Worm (Caenorhabditis elegans) whole organism, L4 larva: ENCODE data around the gene nspc-15.

ENCODE experiments used
- Y105C5A.15 ChIP-seq: fragments of 200-800 bp; sonication (Bioruptor generic); IDR thresholded peaks from 2 replicates; pipeline ENCODE4 v1.3.6; 2022; ENCODE audit warnings: missing genetic modification characterization, missing compliant biosample characterization
- ces-1 ChIP-seq: fragments of 150-350 bp; sonication (generic microtip); optimal IDR thresholded peaks from 4 replicates; lab custom pipeline; 2014; ENCODE audit warnings: missing biosample characterization, missing genetic modification reagents, missing genetic modification characterization
- egl-27 ChIP-seq: sonication (generic microtip); optimal IDR thresholded peaks from 3 replicates; lab custom pipeline; 2017; ENCODE audit warnings: missing biosample characterization, missing genetic modification reagents, missing genetic modification characterization
- fkh-10 ChIP-seq: fragments of 150-350 bp; optimal IDR thresholded peaks from 2 replicates; lab custom pipeline; 2014; ENCODE audit warnings: missing biosample characterization, missing genetic modification reagents, missing genetic modification characterization
- lin-29 ChIP-seq: fragments of 200-800 bp; sonication (Bioruptor generic); IDR thresholded peaks from 2 replicates; pipeline ENCODE4 v1.3.6; 2022; ENCODE audit warnings: missing genetic modification reagents, missing genetic modification characterization, missing compliant biosample characterization
- lsy-2 ChIP-seq, 2 experiments: fragments of 150-350 bp in 1 of 2; sonication (generic microtip) in 1 of 2; optimal IDR thresholded peaks; 2 replicates each; lab custom pipeline; 2014 to 2017; ENCODE audit warnings: missing biosample characterization in 2 of 2, missing genetic modification characterization in 2 of 2
- nhr-48 ChIP-seq: sonication (generic microtip); optimal IDR thresholded peaks from 2 replicates; lab custom pipeline; 2016; ENCODE audit warnings: mild to moderate bottlenecking, missing genetic modification characterization, missing compliant biosample characterization

ce11 chrX:12328676-12329075, 31.9 kb upstream of the nspc-15 start, which contains the start of gene srd-45:
- TF ChIP-seq egl-27, result no peak
- no peak for TF ChIP-seq ces-1 (GFP tag; lab: Kevin White, UChicago)
- no peak for TF ChIP-seq lsy-2 (tag; optimal IDR thresholded peaks at IDR 0.05; lab: Kevin White, UChicago)
- TF ChIP-seq lin-29 (GFP tag; lab: Robert Waterston, UW), result no peak
- TF ChIP-seq nhr-48 (tag; lab: Kevin White, UChicago), result no peak
- no peak for TF ChIP-seq Y105C5A.15 (GFP tag; lab: Robert Waterston, UW)
- TF ChIP-seq fkh-10 (GFP tag; lab: Kevin White, UChicago), result no peak
